Worm (Caenorhabditis elegans) whole organism, young adult: ENCODE data around the gene F58H7.1.

Experiments used
- F37B4.10 ChIP-seq: fragments of 200-800 bp; sonication (Bioruptor generic); IDR thresholded peaks from 2 replicates; pipeline ENCODE4 v1.3.6; 2022; ENCODE audit warnings: missing genetic modification characterization, missing compliant biosample characterization
- F57C9.4 ChIP-seq: sonication (generic microtip); optimal IDR thresholded peaks from 2 replicates; lab custom pipeline; 2017; ENCODE audit warnings: mild to moderate bottlenecking, missing genetic modification characterization, missing compliant biosample characterization
- aptf-3 ChIP-seq: fragments of 200-800 bp; sonication (Bioruptor generic); IDR thresholded peaks from 2 replicates; pipeline ENCODE4 v1.3.6; 2022; ENCODE audit warnings: missing genetic modification characterization, missing compliant biosample characterization
- dpl-1 ChIP-seq: fragments of 150-350 bp; optimal IDR thresholded peaks from 2 replicates; lab custom pipeline; 2014; ENCODE audit warnings: missing biosample characterization, missing genetic modification reagents, missing genetic modification characterization
- lin-26 ChIP-seq: fragments of 200-800 bp; sonication (Bioruptor generic); IDR thresholded peaks from 2 replicates; pipeline ENCODE4 v1.3.6; 2022; ENCODE audit warnings: missing genetic modification reagents, missing genetic modification characterization, missing compliant biosample characterization
- lin-35 ChIP-seq, 3 experiments: fragments of 150-350 bp in 2 of 3; sonication (generic microtip) in 1 of 3; optimal IDR thresholded peaks; 2 replicates each; lab custom pipeline; 2014 to 2018; ENCODE audit warnings: missing biosample characterization in 3 of 3, missing genetic modification characterization in 3 of 3, missing genetic modification reagents in 3 of 3
- lin-54 ChIP-seq: fragments of 200-800 bp; sonication (Bioruptor generic); optimal IDR thresholded peaks from 2 replicates; lab custom pipeline; 2018; ENCODE audit warnings: mild to moderate bottlenecking, missing genetic modification characterization, missing compliant biosample characterization
- lir-1 ChIP-seq: fragments of 200-800 bp; sonication (Bioruptor generic); conservative IDR thresholded peaks from 2 replicates; pipeline ENCODE4 v1.3.6; 2022; ENCODE audit warnings: missing genetic modification reagents, missing genetic modification characterization, missing compliant biosample characterization
- pha-4 ChIP-seq: fragments of 150-350 bp; sonication (generic microtip); optimal IDR thresholded peaks from 2 replicates; lab custom pipeline; 2014; ENCODE audit warnings: missing biosample characterization, missing genetic modification reagents, missing genetic modification characterization
- unc-130 ChIP-seq: sonication (generic microtip); optimal IDR thresholded peaks from 2 replicates; lab custom pipeline; 2016; ENCODE audit warnings: missing genetic modification reagents, missing genetic modification characterization, missing compliant biosample characterization

DNA sequence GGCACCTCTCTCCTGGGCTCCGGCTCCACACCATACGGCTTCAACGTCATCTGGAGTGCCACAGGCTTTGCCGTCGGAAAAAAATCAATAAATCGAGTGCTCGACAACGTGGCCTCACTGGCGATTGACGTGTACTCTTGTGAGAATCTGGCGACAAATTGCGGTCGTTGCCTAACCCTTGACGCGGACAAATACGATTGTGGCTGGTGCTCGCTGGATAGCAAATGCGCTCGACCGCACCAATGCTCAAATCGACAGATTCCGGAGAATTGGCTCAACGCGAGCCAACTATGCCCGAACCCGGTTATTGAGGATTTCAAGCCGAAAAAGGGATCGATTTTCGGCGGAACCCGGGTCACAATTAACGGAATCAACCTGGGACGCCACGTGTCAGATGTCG, 36.8 kb upstream of the F58H7.1 start:
- no peak for TF ChIP-seq lin-54 (GFP tag; lab: Kevin White, UChicago)
- no peak for TF ChIP-seq lir-1
- TF ChIP-seq lin-26 = no peak
- TF ChIP-seq F57C9.4 (tag; lab: Kevin White, UChicago) = no peak
- no peak for TF ChIP-seq lin-35 (GFP tag; optimal IDR thresholded peaks at IDR 0.05; lab: Kevin White, UChicago)
- no peak for TF ChIP-seq F37B4.10 (GFP tag; lab: Robert Waterston, UW)
- no peak for TF ChIP-seq dpl-1 (GFP tag; lab: Kevin White, UChicago)
- TF ChIP-seq unc-130 (GFP tag; lab: Kevin White, UChicago) = no peak
- TF ChIP-seq aptf-3 (GFP tag; lab: Robert Waterston, UW) = no peak
- no peak for TF ChIP-seq pha-4 (tag; lab: Kevin White, UChicago)
